Worm (Caenorhabditis elegans): ENCODE results near the gene fat-4.

DNA sequence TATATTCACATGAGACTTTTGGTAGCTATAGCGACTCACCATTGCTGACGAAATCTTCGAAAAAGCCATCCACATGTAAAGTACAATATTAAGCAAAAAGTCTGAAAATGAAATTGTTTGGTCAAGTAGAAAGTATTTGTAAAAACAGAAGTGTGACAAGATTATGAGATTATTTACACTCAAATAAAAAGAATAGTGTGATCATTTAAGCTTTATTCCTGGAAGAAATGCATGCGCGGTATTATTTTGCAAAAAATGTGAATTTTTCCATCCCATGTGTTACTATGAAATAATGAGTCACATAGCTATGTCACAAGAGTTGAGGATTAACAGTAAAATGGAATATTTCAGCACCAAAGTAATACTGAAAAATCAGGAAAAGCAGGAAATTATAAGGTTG is 11.4 kb downstream of the fat-4 start, which contains the start of gene dct-15:
- no peak for TF ChIP-seq nhr-27 (tag; optimal IDR thresholded peaks at IDR 0.05)
- TF ChIP-seq K12H6.12 (tag; optimal IDR thresholded peaks at IDR 0.05), result no peak
- TF ChIP-seq snpc-4 (GFP tag; optimal IDR thresholded peaks at IDR 0.05), result no peak
- no peak for TF ChIP-seq snpc-4 (tag; optimal IDR thresholded peaks at IDR 0.05)
- no peak for TF ChIP-seq ama-1 (optimal IDR thresholded peaks at IDR 0.05)
- TF ChIP-seq ama-1 (GFP tag; optimal IDR thresholded peaks at IDR 0.05), result no peak
- no peak for TF ChIP-seq madf-10 (tag; optimal IDR thresholded peaks at IDR 0.05)
- TF ChIP-seq cebp-2 (GFP tag; IDR thresholded peaks at IDR 0.05), result no peak
- TF ChIP-seq Y67H2A.10 (GFP tag; conservative IDR thresholded peaks at IDR 0.05), result no peak
- TF ChIP-seq F33H1.4 (GFP tag; IDR thresholded peaks at IDR 0.05), result no peak
- no peak for TF ChIP-seq snpc-1.3 (tag; optimal IDR thresholded peaks at IDR 0.05; ENCODE audit: insufficient read depth)
- no peak for TF ChIP-seq D2030.7 (GFP tag; IDR thresholded peaks at IDR 0.05)

Data from whole organism, young adult.